Worm (Caenorhabditis elegans) whole organism, midembryonic: ENCODE data around the gene C32D5.4.

Source experiments
- T22C8.4 ChIP-seq: fragments of 200-800 bp; sonication (Bioruptor generic); IDR thresholded peaks from 2 replicates; pipeline ENCODE4 v1.3.6; 2022; ENCODE audit warnings: missing genetic modification characterization, missing compliant biosample characterization
- cog-1 ChIP-seq: sonication (generic microtip); optimal IDR thresholded peaks from 2 replicates; lab custom pipeline; 2016; ENCODE audit warnings: missing genetic modification characterization, missing compliant biosample characterization
- flt-1 ChIP-seq: fragments of 200-800 bp; sonication (Bioruptor generic); IDR thresholded peaks from 2 replicates; pipeline ENCODE4 v1.3.6; 2022; ENCODE audit warnings: missing genetic modification characterization, missing compliant biosample characterization
- klf-2 ChIP-seq: fragments of 200-800 bp; sonication (Bioruptor generic); conservative IDR thresholded peaks from 2 replicates; pipeline ENCODE4 v1.3.6; 2022; ENCODE audit warnings: missing genetic modification reagents, missing genetic modification characterization, missing compliant biosample characterization
- ref-1 ChIP-seq: fragments of 200-800 bp; sonication (Bioruptor generic); conservative IDR thresholded peaks from 2 replicates; pipeline ENCODE4 v1.3.6; 2022; ENCODE audit warnings: missing genetic modification reagents, missing genetic modification characterization, missing compliant biosample characterization
- tab-1 ChIP-seq: fragments of 200-800 bp; sonication (Bioruptor generic); IDR thresholded peaks from 2 replicates; pipeline ENCODE4 v1.3.6; 2022; ENCODE audit warnings: missing genetic modification characterization, missing compliant biosample characterization
- ztf-23 ChIP-seq: fragments of 200-800 bp; sonication (Bioruptor generic); IDR thresholded peaks from 2 replicates; pipeline ENCODE4 v1.3.6; 2022; ENCODE audit warnings: missing genetic modification reagents, missing genetic modification characterization, missing compliant biosample characterization
- ztf-29 ChIP-seq: fragments of 200-800 bp; sonication (Bioruptor generic); IDR thresholded peaks from 2 replicates; pipeline ENCODE4 v1.3.6; 2022; ENCODE audit warnings: missing genetic modification reagents, missing genetic modification characterization, missing compliant biosample characterization

- TF ChIP-seq tab-1 (GFP tag; lab: Robert Waterston, UW) (no peak), klf-2 (GFP tag; lab: Robert Waterston, UW) (no peak), ztf-29 (no peak), T22C8.4 (no peak), cog-1 (tag; lab: Kevin White, UChicago) (no peak), ztf-23 (GFP tag; lab: Robert Waterston, UW) (no peak), ref-1 (GFP tag; lab: Robert Waterston, UW) (no peak), flt-1 (GFP tag; lab: Robert Waterston, UW) (no peak)
These were observed 48.1 kb upstream of the C32D5.4 start, which contains the start of gene lin-23 for ce11 chrII:6371003-6371402.
